Fruit fly (Drosophila melanogaster) whole organism, embryonic: ENCODE results near the gene CG8892.
A peak's percentile ranks its signal among the peaks of the same experiment; 100 is the strongest.

Experiments
- CG12299 ChIP-seq: fragments of 200-800 bp; sonication (Bioruptor generic); optimal IDR thresholded peaks from 2 replicates; lab custom pipeline; 2018; ENCODE audit warnings: missing biosample characterization, mild to moderate bottlenecking, missing genetic modification characterization
- CG2199 ChIP-seq: fragments of 200-800 bp; sonication (Bioruptor generic); IDR thresholded peaks from 3 replicates; pipeline ENCODE4 v1.3.6; 2022; ENCODE audit warnings: missing biosample characterization, missing genetic modification characterization
- Dfd ChIP-seq, 2 experiments: fragments of >200 bp; optimal IDR thresholded peaks; 2 replicates each; lab custom pipeline; 2017; ENCODE audit warnings: missing biosample characterization in 2 of 2, missing genetic modification characterization in 2 of 2
- Drgx ChIP-seq: fragments of 200-800 bp; sonication (Bioruptor generic); IDR thresholded peaks from 2 replicates; pipeline ENCODE4 v1.3.6; 2022; ENCODE audit warnings: missing biosample characterization, missing genetic modification characterization
- HLH54F ChIP-seq: fragments of 200-800 bp; sonication (Bioruptor generic); optimal IDR thresholded peaks from 3 replicates; lab custom pipeline; 2016; ENCODE audit warnings: missing biosample characterization, missing genetic modification characterization
- hbn ChIP-seq: fragments of 200-800 bp; sonication (Bioruptor generic); IDR thresholded peaks from 2 replicates; pipeline ENCODE4 v1.3.6; 2022; ENCODE audit warnings: missing biosample characterization, missing genetic modification characterization; ENCODE audit not compliant: partially characterized antibody
- sna ChIP-seq: fragments of 200-800 bp; sonication (Bioruptor generic); IDR thresholded peaks from 2 replicates; pipeline ENCODE4 v1.3.6; 2022; ENCODE audit warnings: missing biosample characterization, missing genetic modification characterization; ENCODE audit not compliant: partially characterized antibody
- zf30C ChIP-seq: fragments of 200-800 bp; sonication (Bioruptor generic); optimal IDR thresholded peaks from 3 replicates; lab custom pipeline; 2018; ENCODE audit warnings: missing biosample characterization, mild to moderate bottlenecking, missing genetic modification characterization
- zfh1 ChIP-seq: fragments of 200-800 bp; sonication (Bioruptor generic); IDR thresholded peaks from 3 replicates; pipeline ENCODE4 v1.3.6; 2022; ENCODE audit warnings: missing biosample characterization, missing genetic modification characterization

- no peak for TF ChIP-seq HLH54F (GFP tag; lab: Kevin White, UChicago)
- no peak for TF ChIP-seq Dfd (GFP tag; optimal IDR thresholded peaks at IDR 0.05; lab: Kevin White, UChicago)
- no peak for TF ChIP-seq CG12299 (tag; lab: Kevin White, UChicago)
- TF ChIP-seq CG2199 (GFP tag; lab: Robert Waterston, UW) = no peak
- no peak for TF ChIP-seq sna (GFP tag; lab: Robert Waterston, UW)
- TF ChIP-seq zfh1 = no peak
- 0 out of 2 replicates have a peak, but pooled peaks have one; percentile 20 for TF ChIP-seq hbn (GFP tag; lab: Robert Waterston, UW)
- no peak for TF ChIP-seq Drgx (GFP tag; lab: Robert Waterston, UW)
- TF ChIP-seq zf30C = no peak
Observed at dm6 chr2L:4949453-4950045, 31.8 kb downstream of the CG8892 start, which contains the start of gene jet.
